Worm (Caenorhabditis elegans) whole organism, L4 larva: Measurements from ENCODE around the gene fbxc-43.

Experiments
- aha-1 ChIP-seq: fragments of 150-350 bp; peaks from one replicate; lab custom pipeline; 2014; ENCODE audit warnings: missing biosample characterization, missing genetic modification characterization
- ama-1 ChIP-seq: fragments of 150-350 bp; optimal IDR thresholded peaks from 2 replicates; lab custom pipeline; 2014; ENCODE audit warnings: inconsistent platforms, mixed read lengths
- ceh-28 ChIP-seq: fragments of 150-350 bp; optimal IDR thresholded peaks from 2 replicates; lab custom pipeline; 2014; ENCODE audit warnings: missing biosample characterization, missing genetic modification reagents, missing genetic modification characterization
- ceh-32 ChIP-seq: sonication (generic microtip); optimal IDR thresholded peaks from 2 replicates; lab custom pipeline; 2016; ENCODE audit warnings: mild to moderate bottlenecking, missing genetic modification characterization, missing compliant biosample characterization; ENCODE audit not compliant: poor library complexity
- ceh-44 ChIP-seq: fragments of 200-800 bp; sonication (Bioruptor generic); IDR thresholded peaks from 2 replicates; pipeline ENCODE4 v1.3.6; 2022; ENCODE audit warnings: missing genetic modification reagents, missing genetic modification characterization, missing compliant biosample characterization
- ces-1 ChIP-seq: fragments of 150-350 bp; sonication (generic microtip); optimal IDR thresholded peaks from 4 replicates; lab custom pipeline; 2014; ENCODE audit warnings: missing biosample characterization, missing genetic modification reagents, missing genetic modification characterization
- ctbp-1 ChIP-seq: fragments of 200-800 bp; sonication (Bioruptor generic); IDR thresholded peaks from 2 replicates; pipeline ENCODE4 v1.3.6; 2022; ENCODE audit warnings: missing genetic modification reagents, missing genetic modification characterization, missing compliant biosample characterization
- daf-12 ChIP-seq: fragments of 150-350 bp; optimal IDR thresholded peaks from 2 replicates; lab custom pipeline; 2014; ENCODE audit warnings: missing biosample characterization, missing genetic modification reagents, missing genetic modification characterization
- daf-16 ChIP-seq, 3 experiments: sonication (generic microtip); optimal IDR thresholded peaks; 2 replicates each; lab custom pipeline; 2016 to 2017; ENCODE audit warnings: missing genetic modification characterization in 3 of 3, missing genetic modification reagents in 3 of 3, mild to moderate bottlenecking in 2 of 3, missing compliant biosample characterization in 2 of 3, missing biosample characterization in 1 of 3, moderate library complexity in 1 of 3
- dmd-8 ChIP-seq: fragments of 200-800 bp; sonication (Bioruptor generic); IDR thresholded peaks from 2 replicates; pipeline ENCODE4 v1.3.6; 2022; ENCODE audit warnings: missing genetic modification characterization, missing compliant biosample characterization
- dpl-1 ChIP-seq: fragments of 150-350 bp; optimal IDR thresholded peaks from 2 replicates; lab custom pipeline; 2014; ENCODE audit warnings: missing biosample characterization, missing genetic modification reagents, missing genetic modification characterization
- fkh-10 ChIP-seq: fragments of 150-350 bp; optimal IDR thresholded peaks from 2 replicates; lab custom pipeline; 2014; ENCODE audit warnings: missing biosample characterization, missing genetic modification reagents, missing genetic modification characterization
- fos-1 ChIP-seq: fragments of 150-350 bp; optimal IDR thresholded peaks from 2 replicates; lab custom pipeline; 2014; ENCODE audit warnings: missing biosample characterization, missing genetic modification characterization
- hif-1 ChIP-seq, 2 experiments: sonication (generic microtip); optimal IDR thresholded peaks; 2 replicates each; lab custom pipeline; 2016 to 2017; ENCODE audit warnings: missing compliant biosample characterization in 2 of 2, missing genetic modification characterization in 2 of 2, missing genetic modification reagents in 2 of 2, missing genotype in 2 of 2, mild to moderate bottlenecking in 1 of 2
- hmg-1.1 ChIP-seq: fragments of 200-800 bp; sonication (Bioruptor generic); IDR thresholded peaks from 2 replicates; pipeline ENCODE4 v1.3.6; 2022; ENCODE audit warnings: missing genetic modification reagents, missing genetic modification characterization, missing compliant biosample characterization
- jun-1 ChIP-seq: fragments of 150-350 bp; optimal IDR thresholded peaks from 2 replicates; lab custom pipeline; 2014; ENCODE audit warnings: missing biosample characterization, missing genetic modification reagents, missing genetic modification characterization
- lim-7 ChIP-seq: fragments of 200-800 bp; sonication (Bioruptor generic); IDR thresholded peaks from 2 replicates; pipeline ENCODE4 v1.3.6; 2022; ENCODE audit warnings: missing genetic modification characterization, missing compliant biosample characterization
- lin-39 ChIP-seq: fragments of 150-350 bp; optimal IDR thresholded peaks from 2 replicates; lab custom pipeline; 2014; ENCODE audit warnings: missing biosample characterization, missing genetic modification reagents, missing genetic modification characterization
- lsy-2 ChIP-seq, 2 experiments: fragments of 150-350 bp in 1 of 2; sonication (generic microtip) in 1 of 2; optimal IDR thresholded peaks; 2 replicates each; lab custom pipeline; 2014 to 2017; ENCODE audit warnings: missing biosample characterization in 2 of 2, missing genetic modification characterization in 2 of 2
- mxl-2 ChIP-seq: fragments of 200-800 bp; sonication (Bioruptor generic); conservative IDR thresholded peaks from 2 replicates; pipeline ENCODE4 v1.3.6; 2022; ENCODE audit warnings: missing genetic modification reagents, missing genetic modification characterization, missing compliant biosample characterization
- mxl-3 ChIP-seq: fragments of 200-800 bp; sonication (Bioruptor generic); optimal IDR thresholded peaks from 2 replicates; lab custom pipeline; 2018; ENCODE audit warnings: mild to moderate bottlenecking, missing genetic modification characterization, missing compliant biosample characterization
- nhr-10 ChIP-seq: fragments of 150-350 bp; optimal IDR thresholded peaks from 2 replicates; lab custom pipeline; 2014; ENCODE audit warnings: missing biosample characterization, missing genetic modification characterization
- nhr-102 ChIP-seq: sonication (generic microtip); optimal IDR thresholded peaks from 2 replicates; lab custom pipeline; 2016; ENCODE audit warnings: mild to moderate bottlenecking, missing genetic modification characterization, moderate library complexity, missing compliant biosample characterization
- nhr-11 ChIP-seq: fragments of 150-350 bp; optimal IDR thresholded peaks from 2 replicates; lab custom pipeline; 2014; ENCODE audit warnings: missing biosample characterization, missing genetic modification characterization
- nhr-25 ChIP-seq: sonication (generic microtip); optimal IDR thresholded peaks from 2 replicates; lab custom pipeline; 2017; ENCODE audit warnings: missing genetic modification characterization, mild to moderate bottlenecking, missing compliant biosample characterization, antibody characterized with exemption, moderate library complexity, borderline replicate concordance; ENCODE audit not compliant: insufficient read depth
- nhr-42 ChIP-seq: fragments of 200-800 bp; sonication (Bioruptor generic); IDR thresholded peaks from 2 replicates; pipeline ENCODE4 v1.3.6; 2022; ENCODE audit warnings: missing genetic modification characterization, missing compliant biosample characterization
- nhr-48 ChIP-seq: sonication (generic microtip); optimal IDR thresholded peaks from 2 replicates; lab custom pipeline; 2016; ENCODE audit warnings: mild to moderate bottlenecking, missing genetic modification characterization, missing compliant biosample characterization
- nhr-6 ChIP-seq: fragments of 150-350 bp; optimal IDR thresholded peaks from 2 replicates; lab custom pipeline; 2014; ENCODE audit warnings: missing biosample characterization, missing genetic modification characterization
- nhr-77 ChIP-seq: fragments of 150-350 bp; optimal IDR thresholded peaks from 2 replicates; lab custom pipeline; 2014; ENCODE audit warnings: missing biosample characterization, missing genetic modification characterization
- pha-4 ChIP-seq, 2 experiments: fragments of 150-350 bp in 1 of 2; fragments of 200-800 bp in 1 of 2; sonication (Bioruptor generic) in 1 of 2; IDR thresholded peaks in 1 of 2; optimal IDR thresholded peaks in 1 of 2; 2 replicates each; pipeline versions ENCODE4 v1.3.6 to Lab custom; 2014 to 2022; ENCODE audit warnings: missing genetic modification characterization in 2 of 2, missing genetic modification reagents in 2 of 2, missing biosample characterization in 1 of 2, missing compliant biosample characterization in 1 of 2
- pqm-1 ChIP-seq: sonication (generic microtip); optimal IDR thresholded peaks from 2 replicates; lab custom pipeline; 2017; ENCODE audit warnings: missing biosample characterization, missing genetic modification characterization
- saeg-2 ChIP-seq: fragments of 200-800 bp; sonication (Bioruptor generic); IDR thresholded peaks from 2 replicates; pipeline ENCODE4 v1.3.6; 2022; ENCODE audit warnings: missing genetic modification reagents, missing genetic modification characterization, missing compliant biosample characterization
- sdz-12 ChIP-seq: fragments of 200-800 bp; sonication (Bioruptor generic); optimal IDR thresholded peaks from 2 replicates; lab custom pipeline; 2018; ENCODE audit warnings: mild to moderate bottlenecking, missing genetic modification characterization, missing compliant biosample characterization
- set-16 ChIP-seq: fragments of 200-800 bp; sonication (Bioruptor generic); IDR thresholded peaks from 2 replicates; pipeline ENCODE4 v1.3.6; 2022; ENCODE audit warnings: missing genetic modification reagents, missing genetic modification characterization, missing compliant biosample characterization
- unc-130 ChIP-seq: sonication (generic microtip); optimal IDR thresholded peaks from 2 replicates; lab custom pipeline; 2016; ENCODE audit warnings: missing genetic modification reagents, missing genetic modification characterization, missing compliant biosample characterization
- unc-62 ChIP-seq, 3 experiments: fragments of 150-350 bp in 1 of 3; sonication (generic microtip); optimal IDR thresholded peaks in 2 of 3; peaks in 1 of 3; 1 replicate in 1 of 3; 2 replicates in 2 of 3; lab custom pipeline; 2014 to 2017; ENCODE audit warnings: missing biosample characterization in 3 of 3, missing genetic modification characterization in 3 of 3, missing genetic modification reagents in 3 of 3, missing genotype in 1 of 3
- zip-11 ChIP-seq: fragments of 200-800 bp; sonication (Bioruptor generic); IDR thresholded peaks from 2 replicates; pipeline ENCODE4 v1.3.6; 2022; ENCODE audit warnings: missing genetic modification characterization, missing compliant biosample characterization
- ztf-11 ChIP-seq: fragments of 150-350 bp; optimal IDR thresholded peaks from 2 replicates; lab custom pipeline; 2014; ENCODE audit warnings: missing biosample characterization, missing genetic modification characterization
- ztf-7 ChIP-seq: fragments of 150-350 bp; optimal IDR thresholded peaks from 2 replicates; lab custom pipeline; 2014; ENCODE audit warnings: missing biosample characterization, missing genetic modification characterization

The fbxc-43 gene

DNA sequence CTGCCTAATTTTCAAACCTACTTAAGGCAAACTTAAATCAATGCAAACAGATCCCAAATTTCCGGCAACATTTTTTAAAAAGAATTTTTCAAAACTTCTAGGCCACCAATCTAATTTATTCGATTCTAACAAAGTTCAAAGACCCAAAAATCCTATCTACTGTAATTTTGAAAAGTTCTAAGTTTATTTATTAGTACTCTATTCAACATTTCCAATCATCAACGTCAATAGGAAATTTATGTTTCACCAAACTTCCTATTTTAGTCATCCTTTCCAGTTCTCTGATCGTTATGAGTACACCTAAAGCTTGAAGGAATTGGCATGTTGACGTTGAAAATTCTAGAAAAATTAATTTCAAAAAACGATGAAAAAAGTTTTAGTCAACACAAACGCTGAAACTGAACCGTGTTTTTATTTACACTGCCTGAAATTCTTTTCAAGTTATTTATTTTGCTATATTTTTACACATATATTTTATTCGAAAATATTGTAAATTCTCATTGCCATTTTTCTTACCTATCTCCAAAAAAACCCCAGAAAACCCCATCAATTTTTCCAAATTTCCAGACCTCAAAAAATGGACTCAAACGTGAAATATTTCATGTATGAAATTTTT, 39.9 kb upstream of the fbxc-43 start, which contains the start of gene npr-42:
npr-42 (plus strand) TSS at position 566 of the 616 bp plus-strand sequence.
- peak in 1 of 2 experiments; percentile 91 for TF ChIP-seq unc-62 (GFP tag; optimal IDR thresholded peaks at IDR 0.05 in 1 of 2; lab: Kevin White, UChicago)
- no peak for TF ChIP-seq unc-62 (tag; optimal IDR thresholded peaks at IDR 0.05; lab: Kevin White, UChicago)
- TF ChIP-seq zip-11 (GFP tag; lab: Robert Waterston, UW), result no peak
- no peak for TF ChIP-seq hmg-1.1
- TF ChIP-seq aha-1, result peak; percentile 86
- no peak for TF ChIP-seq fos-1 (tag; lab: Kevin White, UChicago)

- TF ChIP-seq unc-130 (GFP tag; lab: Kevin White, UChicago) (no peak), ztf-11 (no peak), aha-1 (peak; percentile 98), dmd-8 (GFP tag; lab: Robert Waterston, UW) (no peak), lin-39 (no peak), pqm-1 (tag; lab: Kevin White, UChicago) (no peak), sdz-12 (GFP tag; lab: Kevin White, UChicago) (no peak)
Observed at ce11 chrII:4267711-4268110, 31.9 kb upstream of the fbxc-43 start.

- TF ChIP-seq ceh-28 (tag; lab: Kevin White, UChicago), result no peak
- no peak for TF ChIP-seq nhr-42
- TF ChIP-seq nhr-48 (tag; lab: Kevin White, UChicago), result no peak
- no peak for TF ChIP-seq ztf-7 (tag; lab: Kevin White, UChicago)
- TF ChIP-seq ama-1, result no peak
- no peak for TF ChIP-seq nhr-6 (tag; lab: Kevin White, UChicago)
- no peak for TF ChIP-seq mxl-3
- no peak for TF ChIP-seq nhr-11 (tag; lab: Kevin White, UChicago)
- TF ChIP-seq mxl-2, result no peak
- no peak for TF ChIP-seq daf-12 (tag; lab: Kevin White, UChicago)
Observed at ce11 chrII:4258683-4259082, 22.9 kb upstream of the fbxc-43 start, which contains the start of gene clec-135. Gene clec-135 (minus strand): TSS chrII:4258783.

DNA sequence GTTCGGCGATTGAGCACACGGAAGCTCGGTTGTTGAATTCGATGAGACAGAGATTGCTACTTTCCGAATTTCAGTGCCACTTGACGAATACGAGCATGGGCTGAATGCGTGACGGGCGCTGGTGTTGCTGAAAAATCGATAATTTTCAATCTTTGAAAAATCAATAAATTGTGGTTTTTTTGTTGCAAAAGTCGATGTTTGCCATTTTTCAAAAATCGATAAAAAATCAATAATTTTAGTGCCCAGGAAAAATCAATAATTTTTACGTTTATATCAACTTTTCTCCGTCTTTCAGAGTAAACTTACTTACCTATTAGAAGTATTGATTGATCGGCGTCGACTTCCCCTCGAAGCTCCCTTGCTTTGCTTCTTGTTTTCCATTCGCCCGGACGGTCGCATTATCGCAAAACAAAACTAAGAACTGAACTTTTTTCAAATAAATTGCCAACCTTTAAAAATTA, 20.8 kb upstream of the fbxc-43 start, which contains the start of gene C16A11.7:
C16A11.7 (minus strand) TSS at position 411 of the 461 bp plus-strand sequence.
- TF ChIP-seq ceh-28 (tag; lab: Kevin White, UChicago) (peak; percentile 95), set-16 (GFP tag; lab: Robert Waterston, UW) (no peak)

DNA sequence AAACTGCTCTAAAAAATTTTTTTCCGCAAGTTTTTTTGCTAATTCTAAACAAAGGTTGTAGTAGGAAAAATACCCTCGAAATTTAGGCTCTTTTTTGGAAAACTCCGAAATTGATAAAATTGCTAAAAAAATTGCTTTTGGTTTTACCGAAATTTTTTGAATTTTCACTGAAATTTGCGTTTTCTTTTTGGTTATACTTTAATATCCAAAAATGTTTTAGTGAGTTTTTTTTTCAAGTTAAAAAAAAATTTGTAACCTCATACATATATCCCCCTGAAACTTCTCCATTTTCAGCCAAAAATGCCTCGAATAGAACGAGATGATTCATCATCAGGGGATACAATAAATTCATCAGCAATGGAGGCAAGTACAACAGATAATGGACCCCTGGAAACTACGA, 11.1 kb upstream of the fbxc-43 start, which contains the start of gene gpa-11:
gpa-11 (plus strand) TSS at position 301 of the 400 bp plus-strand sequence.
- TF ChIP-seq lim-7 (GFP tag; lab: Robert Waterston, UW), result no peak
- TF ChIP-seq dpl-1 (GFP tag; lab: Kevin White, UChicago), result no peak
- no peak for TF ChIP-seq hif-1 (tag; optimal IDR thresholded peaks at IDR 0.05; lab: Kevin White, UChicago)
- TF ChIP-seq nhr-102 (tag; lab: Kevin White, UChicago), result no peak
- no peak for TF ChIP-seq jun-1 (tag; lab: Kevin White, UChicago)
- TF ChIP-seq hmg-1.1, result no peak
- TF ChIP-seq lsy-2 (tag; optimal IDR thresholded peaks at IDR 0.05; lab: Kevin White, UChicago), result no peak
- no peak for TF ChIP-seq nhr-10
- no peak for TF ChIP-seq nhr-77 (tag; lab: Kevin White, UChicago)
- no peak for TF ChIP-seq unc-130 (GFP tag; lab: Kevin White, UChicago)

DNA sequence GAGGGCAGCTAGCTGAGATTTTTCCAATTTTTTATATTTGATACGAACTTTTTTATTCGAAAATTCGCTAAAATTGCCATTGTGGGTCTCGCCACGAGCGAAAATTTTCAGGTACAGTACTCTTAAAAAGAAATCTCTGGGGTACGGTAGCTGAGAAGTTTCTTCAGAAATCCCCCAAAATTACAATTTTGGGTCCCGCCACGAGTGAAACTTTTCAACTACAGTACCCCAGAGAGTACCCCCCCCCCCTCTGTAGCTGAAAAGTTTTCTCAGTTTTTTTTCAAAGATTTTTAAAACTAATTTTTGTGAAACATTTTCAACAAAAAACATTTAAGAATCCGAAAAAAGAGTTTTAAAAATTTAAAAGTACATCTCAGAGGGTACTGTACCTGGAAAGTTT, 9.2 kb upstream of the fbxc-43 start:
- TF ChIP-seq saeg-2 (GFP tag; lab: Robert Waterston, UW), result no peak
- no peak for TF ChIP-seq nhr-25
- TF ChIP-seq ceh-28 (tag; lab: Kevin White, UChicago), result no peak
- TF ChIP-seq dpl-1 (GFP tag; lab: Kevin White, UChicago), result no peak
- no peak for TF ChIP-seq ceh-32
- no peak for TF ChIP-seq daf-16 (GFP tag; optimal IDR thresholded peaks at IDR 0.05; lab: Kevin White, UChicago)
- no peak for TF ChIP-seq daf-16 (tag; optimal IDR thresholded peaks at IDR 0.05; lab: Kevin White, UChicago)
- no peak for TF ChIP-seq lsy-2 (tag; optimal IDR thresholded peaks at IDR 0.05; lab: Kevin White, UChicago)
- no peak for TF ChIP-seq ceh-44 (GFP tag; lab: Robert Waterston, UW)
- TF ChIP-seq pha-4 (GFP tag; IDR thresholded peaks at IDR 0.05; lab: Robert Waterston, UW), result no peak
- no peak for TF ChIP-seq pha-4 (tag; optimal IDR thresholded peaks at IDR 0.05; lab: Kevin White, UChicago)
- no peak for TF ChIP-seq pqm-1 (tag; lab: Kevin White, UChicago)
- no peak for TF ChIP-seq ctbp-1 (GFP tag; lab: Robert Waterston, UW)
- no peak for TF ChIP-seq ces-1 (GFP tag; lab: Kevin White, UChicago)
- no peak for TF ChIP-seq fkh-10 (GFP tag; lab: Kevin White, UChicago)
